Worm (Caenorhabditis elegans) whole organism, L3 larva: ENCODE results near the gene mnk-1.
"Not testable (repeated sequence)": the region's sequence is repeated elsewhere in the genome, so short reads cannot be mapped to it uniquely, and the experiment has no call there.

Experiments
- ZK546.5 ChIP-seq: sonication (generic microtip); optimal IDR thresholded peaks from 2 replicates; lab custom pipeline; 2017; ENCODE audit warnings: missing biosample characterization, missing genetic modification characterization
- aly-2 ChIP-seq: fragments of 150-350 bp; optimal IDR thresholded peaks from 2 replicates; lab custom pipeline; 2014; ENCODE audit warnings: missing biosample characterization, missing genetic modification characterization
- ceh-9 ChIP-seq: sonication (generic microtip); optimal IDR thresholded peaks from 2 replicates; lab custom pipeline; 2018; ENCODE audit warnings: missing biosample characterization, missing genetic modification characterization
- egl-5 ChIP-seq: fragments of 150-350 bp; optimal IDR thresholded peaks from 2 replicates; lab custom pipeline; 2017; ENCODE audit warnings: missing biosample characterization, missing genetic modification reagents, missing genetic modification characterization, inconsistent platforms
- elt-2 ChIP-seq: sonication (generic microtip); optimal IDR thresholded peaks from 2 replicates; lab custom pipeline; 2016; ENCODE audit warnings: missing genetic modification reagents, mild to moderate bottlenecking, missing genetic modification characterization, missing compliant biosample characterization
- elt-3 ChIP-seq, 3 experiments: fragments of 150-350 bp in 1 of 3; sonication (generic microtip) in 2 of 3; optimal IDR thresholded peaks; 2 replicates in 2 of 3; 4 replicates in 1 of 3; lab custom pipeline; 2014 to 2017; ENCODE audit warnings: missing biosample characterization in 3 of 3, missing genetic modification characterization in 3 of 3
- fkh-10 ChIP-seq: sonication (generic microtip); optimal IDR thresholded peaks from 2 replicates; lab custom pipeline; 2017; ENCODE audit warnings: missing biosample characterization, missing genetic modification reagents, missing genetic modification characterization
- lsy-12 ChIP-seq: sonication (generic microtip); optimal IDR thresholded peaks from 2 replicates; lab custom pipeline; 2016; ENCODE audit warnings: mild to moderate bottlenecking, missing genetic modification characterization, missing compliant biosample characterization
- mdl-1 ChIP-seq: fragments of 150-350 bp; optimal IDR thresholded peaks from 2 replicates; lab custom pipeline; 2014; ENCODE audit warnings: missing biosample characterization, missing genetic modification characterization
- nfya-1 ChIP-seq: sonication (generic microtip); optimal IDR thresholded peaks from 2 replicates; lab custom pipeline; 2017; ENCODE audit warnings: missing genetic modification characterization, mild to moderate bottlenecking, missing compliant biosample characterization, antibody characterized with exemption, moderate library complexity; ENCODE audit not compliant: insufficient read depth
- nhr-11 ChIP-seq: fragments of 150-350 bp; optimal IDR thresholded peaks from 2 replicates; lab custom pipeline; 2014; ENCODE audit warnings: missing biosample characterization, missing genetic modification characterization
- nhr-12 ChIP-seq: fragments of 150-350 bp; optimal IDR thresholded peaks from 2 replicates; lab custom pipeline; 2014; ENCODE audit warnings: missing biosample characterization, missing genetic modification characterization
- nhr-23 ChIP-seq: fragments of 150-350 bp; optimal IDR thresholded peaks from 2 replicates; lab custom pipeline; 2014; ENCODE audit warnings: missing biosample characterization, missing genetic modification reagents, missing genetic modification characterization
- nhr-25 ChIP-seq: sonication (generic microtip); optimal IDR thresholded peaks from 2 replicates; lab custom pipeline; 2017; ENCODE audit warnings: missing biosample characterization, missing genetic modification characterization
- nhr-28 ChIP-seq: fragments of 150-350 bp; optimal IDR thresholded peaks from 2 replicates; lab custom pipeline; 2014; ENCODE audit warnings: missing biosample characterization, missing genetic modification characterization
- nhr-67 ChIP-seq: fragments of 150-350 bp; optimal IDR thresholded peaks from 2 replicates; lab custom pipeline; 2014; ENCODE audit warnings: missing biosample characterization, missing genetic modification characterization
- nhr-76 ChIP-seq: fragments of 150-350 bp; sonication (generic microtip); optimal IDR thresholded peaks from 5 replicates; lab custom pipeline; 2014; ENCODE audit warnings: missing biosample characterization, missing genetic modification characterization
- pha-4 ChIP-seq: fragments of 150-350 bp; optimal IDR thresholded peaks from 2 replicates; lab custom pipeline; 2014; ENCODE audit warnings: missing biosample characterization, missing genetic modification reagents, missing genetic modification characterization
- skn-1 ChIP-seq: fragments of 150-350 bp; optimal IDR thresholded peaks from 2 replicates; lab custom pipeline; 2014; ENCODE audit warnings: missing biosample characterization, missing genetic modification characterization
- snpc-4 ChIP-seq: fragments of 150-350 bp; optimal IDR thresholded peaks from 2 replicates; lab custom pipeline; 2014; ENCODE audit warnings: missing biosample characterization, missing genetic modification characterization
- unc-62 ChIP-seq: fragments of 150-350 bp; sonication (generic microtip); optimal IDR thresholded peaks from 4 replicates; lab custom pipeline; 2014; ENCODE audit warnings: missing biosample characterization, missing genetic modification reagents, missing genetic modification characterization
- zag-1 ChIP-seq: fragments of 150-350 bp; optimal IDR thresholded peaks from 2 replicates; lab custom pipeline; 2014; ENCODE audit warnings: missing biosample characterization, missing genetic modification characterization

mnk-1 gene

ce11 chrII:10501578-10501977, 53.3 kb downstream of the mnk-1 start (continued):
- TF ChIP-seq nhr-12 (tag; lab: Kevin White, UChicago) (no peak), elt-2 (tag; lab: Kevin White, UChicago) (no peak), ceh-9 (no peak), pha-4 (tag; lab: Kevin White, UChicago) (peak; percentile 9), nhr-11 (tag; lab: Kevin White, UChicago) (no peak), nhr-28 (tag; lab: Kevin White, UChicago) (no peak), nhr-23 (peak; percentile 55)

- TF ChIP-seq nhr-25 (tag; lab: Kevin White, UChicago) (peak; percentile 76), nhr-23 (peak; percentile 82), skn-1 (tag; lab: Kevin White, UChicago) (no peak), mdl-1 (tag; lab: Kevin White, UChicago) (no peak), elt-3 (tag; optimal IDR thresholded peaks at IDR 0.05; lab: Kevin White, UChicago) (peak in 1 of 3 experiments; percentile 16)
Observed at ce11 chrII:10500674-10501073, 54.2 kb downstream of the mnk-1 start.

DNA sequence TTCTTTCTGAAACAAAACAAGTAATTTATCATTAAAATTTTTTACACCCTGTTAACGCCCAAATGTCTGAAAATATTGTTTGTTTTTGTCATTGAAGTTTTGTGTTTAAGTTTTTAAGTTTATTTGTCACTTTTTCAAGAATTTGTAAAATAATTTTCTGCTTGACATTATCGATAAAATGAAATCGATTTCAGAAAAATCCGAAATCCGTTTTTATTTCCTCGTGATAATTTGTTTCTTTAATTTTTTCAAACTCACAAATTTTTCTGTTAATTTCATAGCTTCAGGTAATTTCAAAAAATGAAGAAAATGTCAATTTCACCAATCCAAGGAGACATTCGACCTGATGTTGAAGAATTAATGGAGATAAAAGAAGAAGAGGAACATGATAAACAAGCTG, 58.9 kb downstream of the mnk-1 start, which contains the start of gene ZK666.12:
TSS of gene ZK666.12 (plus strand) at position 301 of the 400 bp plus-strand sequence.
- no peak for TF ChIP-seq zag-1 (tag; lab: Kevin White, UChicago)
- no peak for TF ChIP-seq aly-2 (tag; lab: Kevin White, UChicago)
- no peak for TF ChIP-seq elt-2 (tag; lab: Kevin White, UChicago)
- TF ChIP-seq fkh-10 (GFP tag; lab: Kevin White, UChicago) = no peak

ce11 chrII:10494467-10494866, 60.4 kb downstream of the mnk-1 start, which contains the start of gene ZK666.14:
Gene ZK666.14, plus strand, starts transcription at chrII:10494767.
- TF ChIP-seq nhr-76 (tag; lab: Kevin White, UChicago) (no peak), elt-2 (tag; lab: Kevin White, UChicago) (no peak), mdl-1 (tag; lab: Kevin White, UChicago) (no peak), nfya-1 (tag; lab: Kevin White, UChicago) (no peak), snpc-4 (tag; lab: Kevin White, UChicago) (no peak), nhr-25 (tag; lab: Kevin White, UChicago) (no peak), unc-62 (no peak), lsy-12 (tag; lab: Kevin White, UChicago) (no peak)

- not testable (repeated sequence) for TF ChIP-seq egl-5; nhr-67 (tag; lab: Kevin White, UChicago); ZK546.5
Observed at ce11 chrII:10493034-10493433, 61.8 kb downstream of the mnk-1 start, which contains the start of gene ZK666.8. Gene ZK666.8, minus strand, starts transcription at chrII:10493134.
